Worm (Caenorhabditis elegans): ENCODE measurements around the gene F52E1.9.

The F52E1.9 gene

DNA sequence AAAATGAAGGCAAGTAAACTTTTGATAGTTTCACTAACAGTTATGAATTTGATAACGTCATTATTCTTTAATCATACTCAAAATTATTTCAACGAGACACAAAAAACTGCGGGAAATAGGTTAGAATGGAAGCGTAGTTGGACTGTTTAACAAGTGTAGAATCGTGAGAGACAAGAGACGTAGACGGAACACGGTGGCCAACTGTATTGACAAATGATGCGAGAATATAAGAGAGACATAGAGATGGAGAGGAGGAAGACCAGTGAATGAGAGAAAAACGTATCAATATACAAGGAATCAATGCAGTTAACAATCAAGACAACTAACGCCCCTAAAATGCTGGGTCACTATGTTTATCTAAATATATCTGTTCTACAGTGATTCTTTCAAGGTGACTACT, 43.2 kb upstream of the F52E1.9 start (continued):
- TF ChIP-seq lir-3 (tag; optimal IDR thresholded peaks at IDR 0.05) (no peak), nhr-42 (GFP tag; IDR thresholded peaks at IDR 0.05) (no peak)

DNA sequence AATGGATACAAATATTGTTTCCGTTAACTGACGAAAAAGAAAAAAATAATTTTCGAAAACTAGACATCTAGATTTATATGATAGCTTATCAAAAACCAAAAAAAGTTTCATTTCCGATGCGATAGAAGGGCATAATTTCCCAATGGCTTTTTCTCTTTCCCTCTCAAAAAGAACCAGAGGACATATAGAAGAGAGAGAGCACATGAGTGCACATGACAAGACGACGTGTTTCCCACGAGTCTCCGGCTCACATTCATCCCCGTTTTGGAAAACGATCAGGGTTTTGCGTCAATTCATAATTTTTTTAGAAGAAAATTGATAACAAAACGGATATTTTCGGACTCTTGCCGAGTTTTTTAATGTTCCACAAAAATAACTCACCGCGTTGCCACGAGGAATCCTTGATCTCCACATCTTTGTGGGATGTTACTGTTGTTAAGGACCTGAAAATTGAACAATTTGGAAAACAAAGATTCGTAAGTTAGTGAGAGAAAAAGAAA, 41.9 kb upstream of the F52E1.9 start, which contains the start of gene lmd-3:
Gene lmd-3 (minus strand): TSS at position 450 of the 500 bp plus-strand sequence.
- no peak for TF ChIP-seq daf-8 (GFP tag; IDR thresholded peaks at IDR 0.05)
- no peak for TF ChIP-seq arid-1 (GFP tag; conservative IDR thresholded peaks at IDR 0.05)
- peak; percentile 60 for TF ChIP-seq hlh-30 (tag; optimal IDR thresholded peaks at IDR 0.05; ENCODE audit: insufficient read depth)
- no peak for TF ChIP-seq rbr-2 (tag; optimal IDR thresholded peaks at IDR 0.05)
- no peak for TF ChIP-seq ceh-62 (tag; optimal IDR thresholded peaks at IDR 0.05)
- TF ChIP-seq ama-1 (optimal IDR thresholded peaks at IDR 0.05) = no peak
- no peak for TF ChIP-seq nhr-11 (tag; optimal IDR thresholded peaks at IDR 0.05)
- TF ChIP-seq aha-1 (tag) = peak; percentile 32
- TF ChIP-seq lin-1 (GFP tag; IDR thresholded peaks at IDR 0.05) = no peak

DNA sequence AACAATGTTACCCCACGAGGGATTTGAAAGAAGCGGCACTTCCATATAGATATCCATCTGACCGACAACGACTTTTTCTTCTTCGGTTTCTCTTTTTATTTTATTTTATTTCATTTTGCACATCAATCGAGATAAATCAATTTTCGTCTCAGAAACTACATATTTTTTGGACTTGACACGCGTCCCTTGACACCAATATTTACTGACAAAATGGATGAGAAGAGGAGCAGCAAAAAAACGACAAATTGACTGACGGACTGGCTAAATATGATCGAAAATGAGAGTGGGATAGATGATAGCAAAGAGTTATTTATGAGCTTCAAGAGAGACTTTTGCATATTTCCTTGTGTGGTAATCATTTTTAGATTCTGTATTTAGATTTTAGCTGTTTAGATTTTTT, 34.9 kb upstream of the F52E1.9 start:
- no peak for TF ChIP-seq ctbp-1 (GFP tag; IDR thresholded peaks at IDR 0.05)
- TF ChIP-seq ceh-20 (GFP tag; IDR thresholded peaks at IDR 0.05) = no peak
- peak in 1 of 2 experiments; percentile 92 for TF ChIP-seq unc-62 (GFP tag; optimal IDR thresholded peaks at IDR 0.05 in 1 of 2)
- no peak for TF ChIP-seq unc-62 (tag; optimal IDR thresholded peaks at IDR 0.05)

DNA sequence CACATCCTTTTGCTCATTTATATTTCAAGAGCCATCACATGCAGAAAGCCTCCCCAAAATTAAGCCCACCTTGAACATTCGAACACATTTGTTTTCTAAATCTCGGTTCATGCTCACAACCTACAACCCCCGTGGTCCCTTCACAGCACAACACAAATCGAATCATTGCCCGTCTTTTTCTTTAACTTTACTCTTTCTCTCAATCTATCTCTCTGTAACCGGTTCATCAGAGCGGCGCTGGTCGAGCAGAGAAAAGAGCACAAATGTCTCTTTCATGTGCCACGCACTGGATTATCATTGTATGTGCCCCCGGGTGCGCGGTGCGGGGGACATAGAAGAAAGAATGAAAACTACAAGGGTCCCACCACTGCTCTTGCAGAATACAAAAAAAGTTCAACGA, 32.8 kb upstream of the F52E1.9 start:
- TF ChIP-seq nhr-11 (tag; optimal IDR thresholded peaks at IDR 0.05) = no peak
- no peak for TF ChIP-seq zfp-3 (GFP tag; conservative IDR thresholded peaks at IDR 0.05)
- TF ChIP-seq nhr-6 (tag; optimal IDR thresholded peaks at IDR 0.05) = no peak
- no peak for TF ChIP-seq nhr-28 (tag; optimal IDR thresholded peaks at IDR 0.05)
- 0 out of 2 replicates have a peak, but pooled peaks have one; percentile 22 for TF ChIP-seq hmg-1.1 (GFP tag; IDR thresholded peaks at IDR 0.05)
- TF ChIP-seq nhr-111 (GFP tag; optimal IDR thresholded peaks at IDR 0.05) = no peak
- no peak for TF ChIP-seq set-16 (GFP tag; IDR thresholded peaks at IDR 0.05)
- no peak for TF ChIP-seq daf-16 (GFP tag; optimal IDR thresholded peaks at IDR 0.05)
- no peak for TF ChIP-seq daf-16 (tag; optimal IDR thresholded peaks at IDR 0.05)
- no peak for TF ChIP-seq mes-2 (tag; optimal IDR thresholded peaks at IDR 0.05; ENCODE audit: poor library complexity, severe bottlenecking)
- no peak for TF ChIP-seq nhr-41 (GFP tag; IDR thresholded peaks at IDR 0.05)
- peak; percentile 49 for TF ChIP-seq aha-1 (tag)
- TF ChIP-seq ceh-44 (GFP tag; IDR thresholded peaks at IDR 0.05) = no peak
- TF ChIP-seq php-3 (GFP tag; IDR thresholded peaks at IDR 0.05) = no peak
- TF ChIP-seq lin-1 (GFP tag; IDR thresholded peaks at IDR 0.05) = no peak
- TF ChIP-seq daf-8 (GFP tag; IDR thresholded peaks at IDR 0.05) = no peak
- no peak for TF ChIP-seq dmd-8 (GFP tag; IDR thresholded peaks at IDR 0.05)
- no peak for TF ChIP-seq Y48G9A.11 (GFP tag; IDR thresholded peaks at IDR 0.05)

DNA sequence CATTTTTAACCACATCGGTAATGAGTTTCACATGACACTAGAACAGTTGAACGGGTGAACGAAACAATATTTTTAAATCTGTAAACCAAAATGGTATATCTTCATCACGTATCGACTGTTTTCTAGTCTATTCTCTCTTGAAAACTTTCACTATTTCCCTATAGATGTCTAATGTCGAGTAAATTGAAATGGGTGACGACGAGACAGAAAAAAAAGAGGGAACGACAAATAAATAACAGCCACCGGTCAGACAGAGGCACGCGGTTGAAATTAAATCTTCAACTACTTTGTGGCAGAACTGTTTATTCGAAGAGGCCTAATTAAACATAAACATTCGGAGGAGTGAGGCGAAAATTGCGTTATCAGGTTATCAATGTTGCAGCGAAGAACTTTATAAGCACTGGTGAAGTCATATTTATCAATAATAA, 31.9 kb upstream of the F52E1.9 start:
- TF ChIP-seq dmd-6 (GFP tag; IDR thresholded peaks at IDR 0.05) = peak; percentile 18; the same call in 1 of the 2 replicates
- TF ChIP-seq daf-16 (GFP tag; optimal IDR thresholded peaks at IDR 0.05) = no peak
- peak; percentile 98 for TF ChIP-seq daf-16 (tag; optimal IDR thresholded peaks at IDR 0.05)
- peak in 1 of 2 experiments; percentile 51 for TF ChIP-seq mdl-1 (tag; optimal IDR thresholded peaks at IDR 0.05)
- TF ChIP-seq nhr-111 (GFP tag; optimal IDR thresholded peaks at IDR 0.05) = no peak
- TF ChIP-seq mxl-3 (GFP tag; optimal IDR thresholded peaks at IDR 0.05) = peak; percentile 1
- TF ChIP-seq nhr-28 (tag; optimal IDR thresholded peaks at IDR 0.05) = peak; percentile 47
- TF ChIP-seq set-16 (GFP tag; IDR thresholded peaks at IDR 0.05) = no peak
- TF ChIP-seq dve-1 (tag; optimal IDR thresholded peaks at IDR 0.05; ENCODE audit: insufficient read depth) = peak; percentile 38
- peak; percentile 74 for TF ChIP-seq hlh-11 (tag; optimal IDR thresholded peaks at IDR 0.05)
- TF ChIP-seq pqm-1 (tag; optimal IDR thresholded peaks at IDR 0.05) = peak; percentile 55
- TF ChIP-seq mep-1 (tag; optimal IDR thresholded peaks at IDR 0.05) = peak; percentile 36
- peak in 1 of 2 experiments; percentile 62 for TF ChIP-seq unc-62 (GFP tag; optimal IDR thresholded peaks at IDR 0.05 in 1 of 2)
- TF ChIP-seq unc-62 (tag; optimal IDR thresholded peaks at IDR 0.05) = no peak
- no peak for TF ChIP-seq nhr-41 (GFP tag; IDR thresholded peaks at IDR 0.05)
- peak; percentile 58 for TF ChIP-seq hlh-30 (tag; optimal IDR thresholded peaks at IDR 0.05; ENCODE audit: insufficient read depth)
- no peak for TF ChIP-seq mxl-2 (GFP tag; conservative IDR thresholded peaks at IDR 0.05)
